Worm (Caenorhabditis elegans): ENCODE measurements around the gene cyn-9.

DNA sequence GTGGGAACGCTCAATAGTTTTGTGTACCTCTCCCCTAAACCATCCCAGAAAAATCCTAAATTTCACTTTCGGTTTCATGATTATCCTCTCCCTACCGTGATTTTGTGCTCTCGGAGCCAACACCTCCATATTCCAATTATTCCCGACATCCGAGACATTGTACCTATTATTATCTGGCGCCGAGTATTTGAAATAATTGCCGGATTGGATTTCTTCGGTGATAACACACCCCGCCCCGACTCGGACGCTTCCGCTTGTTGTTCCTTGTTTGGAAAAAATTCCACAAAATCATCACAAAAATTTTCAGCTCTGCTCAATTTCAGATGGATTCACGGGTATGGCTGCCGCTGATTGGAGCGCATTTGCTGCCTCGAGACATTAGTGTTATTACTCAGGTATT lies 45.7 kb upstream of the cyn-9 start, which contains the start of gene lin-48:
- TF ChIP-seq rnt-1 (tag; optimal IDR thresholded peaks at IDR 0.05) (no peak), pha-4 (tag; optimal IDR thresholded peaks at IDR 0.05) (no peak), tbx-2 (tag; optimal IDR thresholded peaks at IDR 0.05) (no peak), sox-2 (GFP tag; IDR thresholded peaks at IDR 0.05) (no peak), eyg-1 (tag; optimal IDR thresholded peaks at IDR 0.05) (no peak), nhr-11 (tag; optimal IDR thresholded peaks at IDR 0.05) (no peak), ref-2 (tag; optimal IDR thresholded peaks at IDR 0.05) (no peak), ceh-45 (GFP tag; IDR thresholded peaks at IDR 0.05) (no peak), ceh-2 (tag; optimal IDR thresholded peaks at IDR 0.05) (no peak), nfya-1 (tag; optimal IDR thresholded peaks at IDR 0.05) (no peak)

Measured in whole organism, late embryonic.